Fruit fly (Drosophila melanogaster) whole organism, wandering third instar larva: Measurements from ENCODE around the gene Cht7.

Source experiments
- Hnf4 ChIP-seq: fragments of 200-800 bp; sonication (Bioruptor generic); optimal IDR thresholded peaks from 2 replicates; lab custom pipeline; 2016; ENCODE audit warnings: missing biosample characterization, mild to moderate bottlenecking, missing genetic modification characterization
- Sp1 ChIP-seq: fragments of 200-800 bp; sonication (Bioruptor generic); optimal IDR thresholded peaks from 3 replicates; lab custom pipeline; 2019; ENCODE audit warnings: missing biosample characterization, mild to moderate bottlenecking, missing genetic modification characterization, moderate library complexity
- fru ChIP-seq: fragments of 200-800 bp; sonication (Bioruptor generic); optimal IDR thresholded peaks from 3 replicates; lab custom pipeline; 2016; ENCODE audit warnings: missing biosample characterization, mild to moderate bottlenecking, missing genetic modification characterization
- lola ChIP-seq: fragments of >200 bp; optimal IDR thresholded peaks from 2 replicates; lab custom pipeline; 2017; ENCODE audit warnings: missing biosample characterization, missing genetic modification characterization
- pan ChIP-seq: fragments of >200 bp; optimal IDR thresholded peaks from 2 replicates; lab custom pipeline; 2017
- psq ChIP-seq: fragments of 200-800 bp; sonication (Bioruptor generic); optimal IDR thresholded peaks from 3 replicates; lab custom pipeline; 2017; ENCODE audit warnings: missing biosample characterization, mild to moderate bottlenecking, missing genetic modification characterization, moderate library complexity
- woc ChIP-seq: sonication (Bioruptor generic); optimal IDR thresholded peaks from 2 replicates; lab custom pipeline; 2016; ENCODE audit warnings: missing biosample characterization, mild to moderate bottlenecking, missing genetic modification characterization

dm6 chr3L:3148125-3149059 is 41.6 kb upstream of the Cht7 start, which contains the start of the genes Usp5 and BtbVII:
- TF ChIP-seq pan (lab: Kevin White, UChicago) (no peak), Sp1 (GFP tag; lab: Kevin White, UChicago) (peak; percentile 44), fru (GFP tag; lab: Kevin White, UChicago) (peak; percentile 58), Hnf4 (GFP tag; lab: Kevin White, UChicago) (no peak), psq (GFP tag; lab: Kevin White, UChicago) (peak; percentile 26), woc (GFP tag; lab: Kevin White, UChicago) (no peak), lola (GFP tag; lab: Kevin White, UChicago) (no peak)
